Worm (Caenorhabditis elegans): Measurements from ENCODE around the gene nhr-87.
"Not testable (repeated sequence)": the region's sequence is repeated elsewhere in the genome, so short reads cannot be mapped to it uniquely, and the experiment has no call there.

nhr-87 gene

DNA sequence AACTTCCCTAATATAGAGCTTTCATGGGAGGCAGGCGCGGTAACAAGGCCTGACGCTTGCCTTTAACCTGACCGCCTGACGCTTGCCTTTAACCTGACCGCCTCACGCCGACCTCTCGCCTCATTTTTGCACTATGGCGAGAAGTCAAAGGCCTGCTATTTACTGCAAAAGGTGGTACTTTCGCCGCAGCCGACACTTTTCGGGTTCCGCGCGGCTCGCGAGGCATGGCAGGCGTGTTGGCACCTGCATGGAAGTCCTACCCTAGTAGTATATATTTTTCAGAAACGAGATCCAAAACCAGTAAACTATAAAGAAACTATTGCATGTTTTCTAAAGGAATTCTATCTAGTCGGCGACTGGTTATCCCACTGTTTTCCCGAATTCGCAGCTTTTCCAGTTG, 4.9 kb downstream of the nhr-87 start:
- TF ChIP-seq dao-5 (tag; optimal IDR thresholded peaks at IDR 0.05) (no peak), him-1 (tag; optimal IDR thresholded peaks at IDR 0.05) (no peak), W03F9.2 (tag; optimal IDR thresholded peaks at IDR 0.05) (no peak)

DNA sequence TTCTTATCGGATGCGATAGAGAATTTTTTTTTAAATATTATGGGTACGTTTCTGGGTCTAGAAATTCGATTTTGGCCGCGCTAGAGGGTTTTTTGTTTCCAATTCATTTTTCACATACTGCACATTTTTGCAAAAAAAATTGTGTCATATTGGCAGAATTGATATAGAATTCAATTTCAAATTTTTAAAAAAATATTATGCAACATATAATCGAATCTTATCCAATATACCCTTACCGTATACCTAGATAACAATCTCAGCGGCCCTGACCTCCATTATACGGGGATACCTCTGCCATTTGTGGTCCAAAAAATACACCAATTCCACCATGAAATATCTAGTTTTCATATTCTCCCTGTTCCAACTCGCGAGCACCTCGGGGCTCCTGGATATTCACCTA, 7.8 kb downstream of the nhr-87 start, which contains the start of gene cpg-24:
Gene cpg-24, plus strand, starts transcription at position 301 of the 400 bp plus-strand sequence.
- TF ChIP-seq him-1 (tag; optimal IDR thresholded peaks at IDR 0.05) (no peak), W03F9.2 (tag; optimal IDR thresholded peaks at IDR 0.05) (no peak), dao-5 (tag; optimal IDR thresholded peaks at IDR 0.05) (no peak)

DNA sequence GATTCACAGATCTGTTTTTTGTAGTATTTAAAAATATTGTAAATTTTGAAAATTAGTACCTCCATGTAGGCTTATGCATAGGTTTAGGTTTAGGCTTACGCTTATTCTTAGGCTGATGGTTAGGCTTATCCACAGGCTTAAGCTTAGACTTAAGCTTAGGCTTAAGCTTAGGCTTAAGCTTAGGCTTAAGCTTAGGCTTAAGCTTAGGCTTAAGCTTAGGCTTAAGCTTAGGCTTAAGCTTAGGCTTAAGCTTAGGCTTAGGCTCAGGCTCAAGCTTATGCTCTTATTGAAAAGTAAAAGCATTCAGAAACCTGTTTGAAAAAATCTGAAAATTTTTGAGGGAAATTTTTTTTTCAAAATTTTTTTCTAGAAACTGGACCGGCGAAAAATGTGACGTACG, 8.8 kb downstream of the nhr-87 start:
- TF ChIP-seq dao-5 (tag; optimal IDR thresholded peaks at IDR 0.05) (no peak), him-1 (tag; optimal IDR thresholded peaks at IDR 0.05) (no peak), W03F9.2 (tag; optimal IDR thresholded peaks at IDR 0.05) (no peak)

DNA sequence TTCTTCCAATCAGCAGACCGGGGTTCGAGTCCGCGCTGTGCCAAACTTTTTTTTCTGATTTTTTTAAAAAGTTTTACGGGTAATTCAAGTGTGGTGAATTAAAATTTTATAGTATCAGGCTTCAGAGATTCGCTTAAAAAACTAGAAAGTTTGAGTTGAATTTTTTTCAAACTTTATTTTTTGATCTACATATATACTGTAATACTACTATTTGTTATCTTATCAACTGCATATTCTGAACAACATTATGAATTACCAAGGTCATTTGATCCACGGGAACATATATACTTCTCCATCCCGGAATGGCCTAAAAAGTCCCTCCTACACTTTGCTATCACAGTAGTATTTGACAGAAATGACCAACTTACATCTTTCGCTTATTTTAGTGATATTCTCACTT, 9.6 kb downstream of the nhr-87 start, which contains the start of gene Y41D4B.6:
Gene Y41D4B.6, plus strand, starts transcription at position 301 of the 400 bp plus-strand sequence.
- TF ChIP-seq him-1 (tag; optimal IDR thresholded peaks at IDR 0.05) (no peak), W03F9.2 (tag; optimal IDR thresholded peaks at IDR 0.05) (no peak)

DNA sequence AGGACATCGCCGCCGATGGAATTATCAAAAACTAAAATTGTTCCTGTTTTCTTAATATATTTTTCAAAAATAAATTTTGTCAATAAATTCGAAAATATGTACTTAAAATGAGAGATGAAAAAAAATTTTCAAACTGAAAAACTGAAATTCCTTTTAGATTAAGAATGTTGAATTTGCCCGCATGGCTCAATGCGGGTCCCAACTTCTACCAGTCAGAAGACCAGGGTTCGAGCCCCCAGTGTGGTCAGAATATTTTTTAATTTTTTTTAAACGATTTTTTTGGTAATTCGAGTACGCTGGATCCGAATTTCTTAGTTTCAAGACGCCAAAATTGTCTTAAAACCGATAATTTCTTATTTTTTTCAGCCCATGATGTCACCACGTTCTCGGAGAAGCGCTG, 13.5 kb downstream of the nhr-87 start:
- TF ChIP-seq dao-5 (tag; optimal IDR thresholded peaks at IDR 0.05) (no peak), him-1 (tag; optimal IDR thresholded peaks at IDR 0.05) (no peak), W03F9.2 (tag; optimal IDR thresholded peaks at IDR 0.05) (no peak)

DNA sequence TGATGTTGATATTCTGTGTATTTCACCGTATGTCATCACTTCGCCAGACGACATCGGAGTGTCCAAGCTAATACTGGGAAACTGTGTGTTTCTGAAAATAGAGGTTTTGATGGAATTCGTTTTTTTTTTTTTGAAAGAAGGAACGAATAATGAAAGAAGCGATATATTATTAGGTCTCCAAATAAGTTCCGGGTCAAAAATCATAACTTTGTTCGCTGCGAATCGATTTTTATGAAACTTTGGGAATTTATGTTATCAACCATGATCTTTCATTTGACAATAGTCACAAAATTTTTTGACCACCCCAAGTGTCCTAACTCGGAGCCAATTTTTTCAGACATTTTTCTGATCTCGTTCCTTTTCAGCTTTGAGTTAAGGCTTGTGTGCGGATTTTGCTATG, 21.4 kb downstream of the nhr-87 start, which contains the start of gene nhr-274:
Gene nhr-274, minus strand, starts transcription at position 101 of the 400 bp plus-strand sequence.
- TF ChIP-seq dao-5, W03F9.2, him-1 (tag; optimal IDR thresholded peaks at IDR 0.05): not testable (repeated sequence)

DNA sequence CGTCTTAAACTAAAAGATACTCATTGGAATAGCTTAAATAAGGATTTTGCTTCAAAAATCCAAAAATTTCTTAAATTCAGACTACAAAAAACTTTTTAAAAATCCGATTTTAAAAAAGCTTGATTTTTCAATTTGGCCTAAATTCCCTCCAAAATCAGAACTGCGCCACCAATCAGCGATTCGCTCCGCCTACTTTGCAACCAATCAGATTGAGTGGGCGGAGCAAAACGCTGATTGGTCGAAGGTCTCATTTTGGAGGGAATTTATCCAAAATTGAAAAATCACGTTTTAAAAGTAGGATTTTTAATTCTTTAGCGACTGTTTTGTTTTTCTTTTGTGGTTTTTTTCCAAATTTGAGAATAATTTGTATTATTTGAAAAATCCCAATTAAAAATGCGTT, 25.5 kb downstream of the nhr-87 start:
- TF ChIP-seq W03F9.2 (tag; optimal IDR thresholded peaks at IDR 0.05): no peak
- no peak for TF ChIP-seq dao-5 (tag; optimal IDR thresholded peaks at IDR 0.05)
- no peak for TF ChIP-seq him-1 (tag; optimal IDR thresholded peaks at IDR 0.05)

DNA sequence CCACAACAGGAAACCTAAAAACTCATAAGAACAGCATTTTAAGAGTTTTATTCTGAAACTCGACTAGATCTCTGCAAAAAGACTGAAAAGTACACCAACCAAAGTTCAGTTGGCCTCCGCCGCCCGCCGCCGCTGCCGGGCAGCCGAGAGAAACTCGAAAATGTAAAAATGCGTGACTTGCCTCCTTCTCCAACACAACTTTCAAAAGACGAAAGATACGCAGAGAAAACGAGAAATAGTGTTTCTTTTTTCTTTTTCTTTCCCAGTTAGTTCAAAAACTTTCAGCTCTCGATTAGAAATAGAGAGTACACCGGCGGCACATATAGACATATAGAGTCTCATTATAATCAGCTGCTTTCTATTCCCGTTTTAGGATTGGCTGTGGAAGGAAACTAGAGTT, 26.0 kb downstream of the nhr-87 start:
- TF ChIP-seq W03F9.2 (tag; optimal IDR thresholded peaks at IDR 0.05) (no peak), him-1 (tag; optimal IDR thresholded peaks at IDR 0.05) (no peak), dao-5 (tag; optimal IDR thresholded peaks at IDR 0.05) (no peak)

DNA sequence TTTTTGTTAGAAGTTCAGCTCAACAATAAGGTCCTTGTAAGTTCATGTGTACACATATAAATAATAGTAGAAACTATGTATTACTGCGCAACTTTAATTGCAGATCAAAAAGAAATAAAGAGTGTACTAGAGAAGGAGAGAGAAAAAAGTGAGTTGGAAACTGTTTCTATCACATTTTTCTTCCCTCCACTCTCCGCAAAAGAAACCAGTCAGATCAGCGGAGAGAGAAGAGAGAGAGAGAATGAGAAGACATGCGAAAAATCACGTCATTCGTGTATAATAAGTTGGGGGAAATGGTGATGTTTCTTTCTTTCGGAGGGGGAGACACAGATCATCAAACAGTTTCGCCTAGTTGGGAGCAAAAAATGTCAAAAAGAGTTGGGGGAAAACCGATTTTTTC, 31.5 kb downstream of the nhr-87 start:
- TF ChIP-seq dao-5 (tag; optimal IDR thresholded peaks at IDR 0.05): no peak
- no peak for TF ChIP-seq him-1 (tag; optimal IDR thresholded peaks at IDR 0.05)
- no peak for TF ChIP-seq W03F9.2 (tag; optimal IDR thresholded peaks at IDR 0.05)

DNA sequence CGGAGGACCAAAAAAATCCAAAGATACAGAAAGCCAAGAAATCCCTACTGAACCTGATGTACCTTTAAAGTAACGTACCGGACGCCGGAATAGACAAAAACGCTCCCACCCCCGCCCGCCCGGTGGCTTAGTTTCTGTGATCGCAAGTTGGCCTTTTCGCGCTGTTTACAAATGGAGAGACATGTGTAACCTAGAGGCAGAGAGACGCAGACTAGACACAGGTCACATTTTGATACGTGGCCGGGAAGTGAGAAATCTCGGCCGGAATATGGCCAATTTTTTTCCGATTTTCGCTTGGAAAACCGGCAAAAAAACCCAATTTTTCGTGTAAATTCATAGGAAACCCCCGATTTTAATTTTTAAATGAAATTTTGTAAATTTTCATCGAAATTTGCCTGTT, 33.2 kb downstream of the nhr-87 start:
- TF ChIP-seq dao-5 (tag; optimal IDR thresholded peaks at IDR 0.05): no peak
- TF ChIP-seq W03F9.2 (tag; optimal IDR thresholded peaks at IDR 0.05): no peak
- no peak for TF ChIP-seq him-1 (tag; optimal IDR thresholded peaks at IDR 0.05)

DNA sequence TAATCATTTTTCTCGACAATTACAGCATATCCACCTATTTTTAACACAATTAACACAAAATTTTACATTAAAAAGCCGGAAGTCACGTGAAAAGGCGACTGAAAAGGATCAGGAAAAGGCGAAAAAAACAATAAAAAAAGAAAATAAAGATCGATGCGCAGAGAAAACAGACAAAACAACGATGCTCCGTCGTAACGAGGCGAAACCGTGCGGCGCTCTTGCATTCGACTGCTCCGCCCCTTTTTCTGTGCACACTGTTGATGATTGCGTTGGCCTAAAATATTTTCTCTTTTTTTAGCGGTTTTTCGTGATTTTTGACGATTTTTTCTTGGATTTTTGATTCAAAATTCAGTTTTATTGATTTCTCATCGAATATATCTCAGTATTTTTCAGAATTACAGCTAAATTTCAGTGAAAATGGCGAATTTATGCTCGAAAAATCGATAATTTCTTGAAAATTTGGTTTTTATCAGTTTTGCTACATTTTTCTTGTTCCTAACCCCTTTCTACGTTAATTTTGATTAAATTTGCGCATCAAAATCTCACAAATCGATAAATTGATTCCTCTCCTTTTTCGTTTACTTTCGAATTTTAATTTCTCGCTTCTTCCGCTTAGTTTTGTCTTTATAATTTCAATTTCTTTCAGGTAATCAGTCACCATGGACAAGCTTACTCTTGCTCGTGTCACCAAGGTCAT, 35.4 kb downstream of the nhr-87 start, which contains the start of gene rps-28:
Gene rps-28, plus strand, starts transcription at position 647 of the 697 bp plus-strand sequence.
- TF ChIP-seq W03F9.2 (tag; optimal IDR thresholded peaks at IDR 0.05) (peak; percentile 98), dao-5 (tag; optimal IDR thresholded peaks at IDR 0.05) (no peak), him-1 (tag; optimal IDR thresholded peaks at IDR 0.05) (peak; percentile 94)

DNA sequence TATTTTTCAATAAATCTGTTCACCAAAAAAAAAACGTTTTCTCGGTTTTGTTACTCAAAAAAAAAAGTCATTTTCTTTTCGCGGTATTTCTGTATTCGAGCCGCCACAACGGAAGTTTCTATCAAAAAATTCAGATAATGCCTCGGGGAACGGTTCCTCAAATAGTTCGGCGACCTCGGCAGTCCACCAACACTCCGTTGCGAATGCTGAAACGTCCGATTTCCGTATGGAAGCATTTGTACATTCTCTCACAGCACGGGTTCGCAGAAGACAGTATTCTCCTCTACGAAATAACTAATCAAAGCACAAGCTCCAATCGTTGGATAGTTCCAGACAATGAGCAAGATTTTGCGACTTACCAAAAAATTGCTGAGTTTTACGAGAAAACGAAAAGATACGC, 36.1 kb downstream of the nhr-87 start, which contains the start of gene Y41D4B.4:
Gene Y41D4B.4, plus strand, starts transcription at position 133 of the 400 bp plus-strand sequence.
- TF ChIP-seq him-1 (tag; optimal IDR thresholded peaks at IDR 0.05) (no peak), W03F9.2 (tag; optimal IDR thresholded peaks at IDR 0.05) (no peak), dao-5 (tag; optimal IDR thresholded peaks at IDR 0.05) (no peak)

DNA sequence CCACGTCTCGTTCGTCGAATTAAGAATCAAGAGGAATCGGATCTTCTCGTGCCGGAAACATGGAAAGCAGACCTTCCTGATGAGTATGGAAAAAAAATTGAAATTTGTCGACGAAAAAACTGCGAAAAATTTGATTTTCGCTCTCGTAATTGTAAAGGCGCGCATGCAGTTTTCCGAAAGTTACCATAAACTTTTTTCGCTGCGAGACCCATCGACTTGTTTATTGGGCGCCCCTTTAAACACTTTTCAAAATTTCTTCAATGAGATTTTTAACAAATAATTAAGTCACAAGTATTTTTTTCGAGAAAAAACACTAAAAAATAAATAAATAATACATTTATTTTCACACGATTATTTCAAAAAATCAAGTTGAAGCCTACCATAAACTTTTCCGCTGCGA, 36.9 kb downstream of the nhr-87 start:
- TF ChIP-seq him-1 (tag; optimal IDR thresholded peaks at IDR 0.05) (no peak), dao-5 (tag; optimal IDR thresholded peaks at IDR 0.05) (no peak), W03F9.2 (tag; optimal IDR thresholded peaks at IDR 0.05) (no peak)

DNA sequence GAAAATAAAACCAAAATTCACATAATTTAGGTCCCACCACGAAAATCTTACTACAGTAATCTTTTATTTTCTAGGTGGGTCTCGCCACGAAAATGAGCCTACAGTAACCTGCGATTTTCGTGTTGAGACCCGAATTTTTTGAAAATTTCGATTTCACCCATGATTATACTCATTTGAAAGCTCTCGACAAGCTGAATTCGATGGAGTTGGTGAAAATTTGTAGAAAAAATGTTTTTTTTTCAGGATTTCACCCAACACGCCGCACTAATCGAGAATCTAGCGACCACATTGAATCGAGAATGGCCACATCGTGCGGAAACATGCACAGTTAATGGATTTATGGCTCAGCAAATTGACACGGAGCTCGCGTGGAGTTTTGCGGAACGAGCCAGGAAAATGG, 39.0 kb downstream of the nhr-87 start:
- TF ChIP-seq W03F9.2 (tag; optimal IDR thresholded peaks at IDR 0.05) (no peak), dao-5 (tag; optimal IDR thresholded peaks at IDR 0.05) (no peak), him-1 (tag; optimal IDR thresholded peaks at IDR 0.05) (no peak)

DNA sequence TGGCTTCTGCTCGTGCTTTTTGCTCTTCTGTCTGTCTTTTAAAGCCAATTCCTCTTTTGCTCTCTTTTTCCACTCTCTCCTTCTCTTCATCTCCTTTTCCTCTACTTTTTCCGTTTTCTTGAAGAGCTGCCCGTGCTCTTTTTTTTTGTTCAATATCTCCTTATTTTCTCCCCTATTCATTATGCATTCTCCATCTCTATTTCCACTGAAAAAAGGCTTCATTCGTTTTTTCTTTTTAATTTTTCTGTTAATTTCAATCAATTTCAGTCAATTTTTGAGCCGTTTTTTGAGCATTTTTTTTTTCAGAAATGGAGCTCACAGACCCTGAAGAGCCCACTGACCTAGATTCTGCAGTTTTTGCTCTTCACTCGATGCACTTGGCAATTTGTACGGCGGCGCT, 48.6 kb downstream of the nhr-87 start, which contains the start of gene Y41D4B.1:
Gene Y41D4B.1, plus strand, starts transcription at position 301 of the 400 bp plus-strand sequence.
- TF ChIP-seq him-1 (tag; optimal IDR thresholded peaks at IDR 0.05) (no peak), W03F9.2 (tag; optimal IDR thresholded peaks at IDR 0.05) (no peak), dao-5 (tag; optimal IDR thresholded peaks at IDR 0.05) (no peak)

Measured in whole organism, L4/young adult.